Fruit fly (Drosophila melanogaster): ENCODE data around the gene Nmdar1.

Gene Nmdar1

dm6 chr3R:5568590-5568989 is 45.5 kb upstream of the Nmdar1 start, which contains the start of the genes CG2931 and Rheb (continued):
- no peak for TF ChIP-seq CrebA (GFP tag; optimal IDR thresholded peaks at IDR 0.05; ENCODE audit: borderline replicate concordance)
- TF ChIP-seq Dfd (GFP tag; optimal IDR thresholded peaks at IDR 0.05), result no peak

DNA sequence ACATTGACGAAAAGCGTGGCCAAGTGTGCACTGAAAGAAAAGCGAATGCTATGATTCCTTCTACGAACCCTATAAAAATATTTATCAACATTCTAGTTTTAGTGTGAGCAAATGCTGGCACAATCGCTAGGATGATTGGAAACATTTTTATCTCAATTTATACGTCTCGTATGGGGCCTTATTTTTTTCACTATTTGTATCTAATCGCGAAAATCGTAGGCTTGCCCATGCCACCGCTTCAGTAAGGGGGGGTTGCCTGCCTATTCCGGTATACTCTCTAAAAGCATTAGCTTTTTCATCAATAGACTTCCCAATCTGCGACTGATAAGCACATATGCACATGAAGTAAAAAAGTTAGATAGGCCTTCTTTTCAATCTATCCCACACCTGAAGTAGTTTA is 42.5 kb upstream of the Nmdar1 start:
- TF ChIP-seq dmrt93B (GFP tag; optimal IDR thresholded peaks at IDR 0.05), result no peak
- peak; percentile 72 for TF ChIP-seq HLH106 (tag; optimal IDR thresholded peaks at IDR 0.05)
- TF ChIP-seq CG32264 (GFP tag; optimal IDR thresholded peaks at IDR 0.05), result peak; percentile 43
- no peak for TF ChIP-seq Mio (GFP tag; optimal IDR thresholded peaks at IDR 0.05)
- peak; percentile 86 for TF ChIP-seq rgr (GFP tag; optimal IDR thresholded peaks at IDR 0.05)
- no peak for TF ChIP-seq Hr78 (GFP tag; optimal IDR thresholded peaks at IDR 0.05)
- no peak for TF ChIP-seq pan (optimal IDR thresholded peaks at IDR 0.05)
- TF ChIP-seq h (GFP tag; optimal IDR thresholded peaks at IDR 0.05), result peak; percentile 93
- TF ChIP-seq sage (GFP tag; optimal IDR thresholded peaks at IDR 0.05), result no peak
- no peak for TF ChIP-seq fru (GFP tag; optimal IDR thresholded peaks at IDR 0.05)
- no peak for TF ChIP-seq dl (GFP tag; optimal IDR thresholded peaks at IDR 0.05; ENCODE audit: insufficient read depth in 1 of 2, partially characterized antibody in 2 of 2)
- TF ChIP-seq Jra (GFP tag; optimal IDR thresholded peaks at IDR 0.05), result peak; percentile 61
- no peak for TF ChIP-seq brk (GFP tag; optimal IDR thresholded peaks at IDR 0.05)
- TF ChIP-seq Hr83 (GFP tag; optimal IDR thresholded peaks at IDR 0.05; ENCODE audit: poor library complexity, severe bottlenecking), result no peak
- TF ChIP-seq GATAd (GFP tag; optimal IDR thresholded peaks at IDR 0.05), result no peak
- peak; percentile 88 for TF ChIP-seq br (GFP tag; optimal IDR thresholded peaks at IDR 0.05)
- no peak for TF ChIP-seq Dfd (GFP tag; optimal IDR thresholded peaks at IDR 0.05)
- peak; percentile 70 for TF ChIP-seq sv (GFP tag; optimal IDR thresholded peaks at IDR 0.05)
- TF ChIP-seq ey (GFP tag; optimal IDR thresholded peaks at IDR 0.05), result peak; percentile 83
- no peak for TF ChIP-seq woc (GFP tag; optimal IDR thresholded peaks at IDR 0.05)
- peak; percentile 26 for TF ChIP-seq Rel (GFP tag; optimal IDR thresholded peaks at IDR 0.05)
- TF ChIP-seq Rel (tag; optimal IDR thresholded peaks at IDR 0.05), result no peak
- TF ChIP-seq CrebA (GFP tag; optimal IDR thresholded peaks at IDR 0.05; ENCODE audit: borderline replicate concordance), result no peak
- peak; percentile 80 for TF ChIP-seq OdsH (GFP tag; optimal IDR thresholded peaks at IDR 0.05)
- no peak for TF ChIP-seq N (GFP tag; optimal IDR thresholded peaks at IDR 0.05)
- no peak for TF ChIP-seq usp (GFP tag; optimal IDR thresholded peaks at IDR 0.05)
- TF ChIP-seq Dif (GFP tag; optimal IDR thresholded peaks at IDR 0.05; ENCODE audit: partially characterized antibody), result no peak
- no peak for TF ChIP-seq lola (GFP tag; optimal IDR thresholded peaks at IDR 0.05)
- no peak for TF ChIP-seq CG9705 (GFP tag; optimal IDR thresholded peaks at IDR 0.05)
- no peak for TF ChIP-seq jim (GFP tag; optimal IDR thresholded peaks at IDR 0.05)
- TF ChIP-seq Hnf4 (GFP tag; optimal IDR thresholded peaks at IDR 0.05), result peak; percentile 78
- no peak for TF ChIP-seq Vsx2 (GFP tag; optimal IDR thresholded peaks at IDR 0.05; ENCODE audit: partially characterized antibody)
- peak; percentile 74 for TF ChIP-seq Sp1 (GFP tag; optimal IDR thresholded peaks at IDR 0.05)
- peak; percentile 68 to 84 for TF ChIP-seq foxo (GFP tag; optimal IDR thresholded peaks at IDR 0.05)
- TF ChIP-seq psq (GFP tag; optimal IDR thresholded peaks at IDR 0.05), result peak; percentile 64
- no peak for TF ChIP-seq dsf (GFP tag; optimal IDR thresholded peaks at IDR 0.05; ENCODE audit: borderline replicate concordance)
- no peak for TF ChIP-seq Abd-B (GFP tag; optimal IDR thresholded peaks at IDR 0.05)
- TF ChIP-seq tai (GFP tag; optimal IDR thresholded peaks at IDR 0.05), result no peak
- TF ChIP-seq Myc (optimal IDR thresholded peaks at IDR 0.05), result no peak

DNA sequence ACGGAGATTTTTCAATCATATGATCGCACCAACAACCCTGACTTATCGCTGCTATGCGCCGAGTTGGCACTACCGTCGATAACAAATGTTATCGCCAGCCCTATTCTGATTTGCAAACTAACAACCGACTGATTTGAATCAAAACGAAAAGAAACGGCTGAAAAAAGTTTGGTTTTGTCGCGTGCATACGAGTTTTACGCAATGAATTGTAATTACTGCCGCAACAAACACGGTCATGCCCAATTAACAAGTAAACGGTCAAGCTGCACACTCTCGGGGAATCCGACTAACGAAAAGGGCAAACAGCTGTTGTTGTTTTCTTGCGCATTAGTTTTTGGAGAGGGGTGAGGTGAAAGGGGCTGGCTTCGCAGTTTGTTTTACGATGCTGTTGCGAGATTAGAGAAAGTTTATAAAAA is 41.7 kb upstream of the Nmdar1 start, which contains the start of the genes CG14671 and CG12746:
TSS of gene CG14671 (minus strand) at position 41 of the 416 bp plus-strand sequence.
TSS of gene CG12746 (plus strand) at position 91 of the 416 bp plus-strand sequence.
- no peak for TF ChIP-seq OdsH (GFP tag; optimal IDR thresholded peaks at IDR 0.05)
- no peak for TF ChIP-seq Rel (GFP tag; optimal IDR thresholded peaks at IDR 0.05)
- TF ChIP-seq Rel (tag; optimal IDR thresholded peaks at IDR 0.05), result peak; percentile 88
